Fruit fly (Drosophila melanogaster): ENCODE results near the gene CG1764.

CG1764 gene

DNA sequence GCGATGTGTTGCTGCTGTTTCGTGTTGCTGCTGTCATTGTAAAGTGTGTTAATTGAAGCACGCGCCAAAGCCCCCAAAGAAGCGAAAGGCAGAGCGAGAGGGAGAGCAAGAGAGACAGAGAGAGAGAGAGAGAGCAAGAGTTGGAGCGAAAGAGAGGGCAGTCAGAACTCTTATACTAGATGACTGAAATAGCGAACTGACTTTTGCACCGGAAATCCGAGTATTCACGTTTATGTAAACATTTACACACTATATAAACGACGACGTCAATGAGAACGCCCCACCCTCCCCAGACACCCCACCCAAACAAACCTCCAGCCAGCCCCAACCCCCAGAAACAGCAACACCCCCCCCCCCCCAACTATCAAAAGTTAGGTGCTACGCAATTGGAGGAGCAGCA, 20.2 kb upstream of the CG1764 start:
- TF ChIP-seq Mio (GFP tag; optimal IDR thresholded peaks at IDR 0.05) (no peak), Dif (GFP tag; optimal IDR thresholded peaks at IDR 0.05; ENCODE audit: partially characterized antibody) (no peak), Hnf4 (GFP tag; optimal IDR thresholded peaks at IDR 0.05) (no peak), CG9705 (GFP tag; optimal IDR thresholded peaks at IDR 0.05) (no peak), Dfd (GFP tag; optimal IDR thresholded peaks at IDR 0.05) (no peak), N (GFP tag; optimal IDR thresholded peaks at IDR 0.05) (no peak), Hr78 (GFP tag; optimal IDR thresholded peaks at IDR 0.05) (no peak), dsf (GFP tag; optimal IDR thresholded peaks at IDR 0.05; ENCODE audit: borderline replicate concordance) (no peak), ey (GFP tag; optimal IDR thresholded peaks at IDR 0.05) (no peak), CrebA (GFP tag; optimal IDR thresholded peaks at IDR 0.05; ENCODE audit: borderline replicate concordance) (no peak), Rel (GFP tag; optimal IDR thresholded peaks at IDR 0.05) (no peak), Rel (tag; optimal IDR thresholded peaks at IDR 0.05) (no peak), Jra (GFP tag; optimal IDR thresholded peaks at IDR 0.05) (no peak), h (GFP tag; optimal IDR thresholded peaks at IDR 0.05) (no peak), jim (GFP tag; optimal IDR thresholded peaks at IDR 0.05) (no peak), CG32264 (GFP tag; optimal IDR thresholded peaks at IDR 0.05) (no peak), psq (GFP tag; optimal IDR thresholded peaks at IDR 0.05) (no peak), tai (GFP tag; optimal IDR thresholded peaks at IDR 0.05) (no peak)

DNA sequence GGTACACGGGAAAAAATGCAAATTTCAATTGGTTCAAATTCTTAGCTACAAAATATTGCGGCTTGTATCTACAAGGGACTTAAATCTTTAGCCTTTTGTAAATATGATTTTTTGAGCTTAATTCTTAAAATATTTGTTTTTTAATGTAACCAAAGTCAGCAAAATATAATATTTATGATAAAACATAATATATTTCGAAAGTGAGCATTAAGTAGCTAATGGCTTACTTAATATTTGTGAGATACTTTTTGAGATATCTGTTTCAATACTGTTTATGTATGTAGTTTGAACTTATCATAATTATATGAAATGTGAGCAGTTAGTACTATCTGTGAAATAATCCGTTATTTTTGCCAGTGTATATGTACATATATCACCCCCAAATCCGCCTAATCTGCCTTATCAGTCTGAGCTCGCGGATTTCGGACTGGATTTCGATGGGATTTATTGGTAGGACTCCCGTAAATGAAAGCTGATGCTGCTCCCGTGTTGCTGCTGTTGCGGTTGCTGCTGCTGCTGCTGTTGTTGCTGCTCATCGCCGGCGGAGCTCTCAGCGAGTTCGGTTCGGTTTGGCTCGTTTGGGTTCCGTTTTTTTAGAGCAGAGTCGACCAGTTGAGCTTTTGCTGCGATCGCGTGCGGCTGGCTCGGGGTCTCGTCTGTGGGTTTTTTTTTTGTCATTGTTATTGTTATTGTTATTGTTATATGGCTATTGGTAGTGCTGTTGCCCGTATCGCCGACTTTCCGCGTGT, 18.7 kb upstream of the CG1764 start:
- TF ChIP-seq tai (GFP tag; optimal IDR thresholded peaks at IDR 0.05), result no peak
- no peak for TF ChIP-seq sv (GFP tag; optimal IDR thresholded peaks at IDR 0.05)
- TF ChIP-seq Rel (GFP tag; optimal IDR thresholded peaks at IDR 0.05), result no peak
- TF ChIP-seq Rel (tag; optimal IDR thresholded peaks at IDR 0.05), result peak; percentile 37
- no peak for TF ChIP-seq Hr78 (GFP tag; optimal IDR thresholded peaks at IDR 0.05)
- TF ChIP-seq CG32264 (GFP tag; optimal IDR thresholded peaks at IDR 0.05), result no peak
- no peak for TF ChIP-seq Hnf4 (GFP tag; optimal IDR thresholded peaks at IDR 0.05)
- TF ChIP-seq foxo (GFP tag; optimal IDR thresholded peaks at IDR 0.05), result peak in 1 of 2 experiments; percentile 34
- no peak for TF ChIP-seq CrebA (GFP tag; optimal IDR thresholded peaks at IDR 0.05; ENCODE audit: borderline replicate concordance)
- no peak for TF ChIP-seq pan (optimal IDR thresholded peaks at IDR 0.05)
- TF ChIP-seq Myc (optimal IDR thresholded peaks at IDR 0.05), result no peak
- TF ChIP-seq dmrt93B (GFP tag; optimal IDR thresholded peaks at IDR 0.05), result peak; percentile 20
- no peak for TF ChIP-seq Vsx2 (GFP tag; optimal IDR thresholded peaks at IDR 0.05; ENCODE audit: partially characterized antibody)
- TF ChIP-seq brk (GFP tag; optimal IDR thresholded peaks at IDR 0.05), result no peak
- TF ChIP-seq HLH106 (tag; optimal IDR thresholded peaks at IDR 0.05), result peak; percentile 24
- TF ChIP-seq dsf (GFP tag; optimal IDR thresholded peaks at IDR 0.05; ENCODE audit: borderline replicate concordance), result no peak
- TF ChIP-seq br (GFP tag; optimal IDR thresholded peaks at IDR 0.05), result no peak
- peak; percentile 30 for TF ChIP-seq h (GFP tag; optimal IDR thresholded peaks at IDR 0.05)
- no peak for TF ChIP-seq usp (GFP tag; optimal IDR thresholded peaks at IDR 0.05)
- TF ChIP-seq psq (GFP tag; optimal IDR thresholded peaks at IDR 0.05), result no peak

DNA sequence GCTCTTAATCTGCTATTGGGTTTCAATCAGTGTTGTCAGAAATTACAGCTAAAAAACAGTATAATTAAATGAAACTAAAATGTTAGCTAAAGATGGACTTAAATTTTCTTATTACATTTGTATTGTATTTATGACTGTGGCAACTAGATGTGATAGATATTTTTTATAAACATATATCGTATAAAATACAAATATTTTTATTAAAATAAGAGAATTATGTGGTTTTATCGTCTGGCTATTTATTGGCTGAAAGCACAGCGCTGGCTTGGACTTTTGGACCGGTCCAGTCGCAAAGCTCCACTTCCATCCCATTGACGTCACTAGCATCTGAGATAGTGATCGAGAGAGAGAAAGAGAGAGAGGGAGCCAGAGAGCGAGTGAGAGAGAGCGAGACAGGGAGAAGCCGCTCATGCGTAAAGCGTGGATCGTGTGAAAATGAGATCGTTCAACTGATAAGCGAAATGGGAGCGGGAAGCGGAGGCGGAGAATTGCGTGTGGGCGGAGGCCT, 17.2 kb upstream of the CG1764 start:
- TF ChIP-seq Rel (GFP tag; optimal IDR thresholded peaks at IDR 0.05) (no peak), Rel (tag; optimal IDR thresholded peaks at IDR 0.05) (peak; percentile 65), tai (GFP tag; optimal IDR thresholded peaks at IDR 0.05) (no peak), jim (GFP tag; optimal IDR thresholded peaks at IDR 0.05) (no peak), fru (GFP tag; optimal IDR thresholded peaks at IDR 0.05) (peak; percentile 35), sv (GFP tag; optimal IDR thresholded peaks at IDR 0.05) (no peak), br (GFP tag; optimal IDR thresholded peaks at IDR 0.05) (no peak), Jra (GFP tag; optimal IDR thresholded peaks at IDR 0.05) (no peak), Mio (GFP tag; optimal IDR thresholded peaks at IDR 0.05) (no peak), dl (GFP tag; optimal IDR thresholded peaks at IDR 0.05; ENCODE audit: insufficient read depth in 1 of 2, partially characterized antibody in 2 of 2) (peak; percentile 58 to 83), GATAd (GFP tag; optimal IDR thresholded peaks at IDR 0.05) (no peak), sage (GFP tag; optimal IDR thresholded peaks at IDR 0.05) (peak; percentile 28), Hr83 (GFP tag; optimal IDR thresholded peaks at IDR 0.05; ENCODE audit: poor library complexity, severe bottlenecking) (no peak), OdsH (GFP tag; optimal IDR thresholded peaks at IDR 0.05) (peak; percentile 41), foxo (GFP tag; optimal IDR thresholded peaks at IDR 0.05) (peak in 1 of 2 experiments; percentile 57), Hnf4 (GFP tag; optimal IDR thresholded peaks at IDR 0.05) (peak; percentile 85), Sp1 (GFP tag; optimal IDR thresholded peaks at IDR 0.05) (peak; percentile 88), psq (GFP tag; optimal IDR thresholded peaks at IDR 0.05) (peak; percentile 50), Myc (optimal IDR thresholded peaks at IDR 0.05) (peak; percentile 94), ey (GFP tag; optimal IDR thresholded peaks at IDR 0.05) (peak; percentile 15), h (GFP tag; optimal IDR thresholded peaks at IDR 0.05) (peak; percentile 49), rgr (GFP tag; optimal IDR thresholded peaks at IDR 0.05) (peak; percentile 32), Dif (GFP tag; optimal IDR thresholded peaks at IDR 0.05; ENCODE audit: partially characterized antibody) (peak; percentile 86), CG9705 (GFP tag; optimal IDR thresholded peaks at IDR 0.05) (peak; percentile 60), Vsx2 (GFP tag; optimal IDR thresholded peaks at IDR 0.05; ENCODE audit: partially characterized antibody) (peak; percentile 74), CrebA (GFP tag; optimal IDR thresholded peaks at IDR 0.05; ENCODE audit: borderline replicate concordance) (peak; percentile 1), dmrt93B (GFP tag; optimal IDR thresholded peaks at IDR 0.05) (peak; percentile 40), woc (GFP tag; optimal IDR thresholded peaks at IDR 0.05) (peak; percentile 76), brk (GFP tag; optimal IDR thresholded peaks at IDR 0.05) (peak; percentile 37), lola (GFP tag; optimal IDR thresholded peaks at IDR 0.05) (no peak), usp (GFP tag; optimal IDR thresholded peaks at IDR 0.05) (no peak), dsf (GFP tag; optimal IDR thresholded peaks at IDR 0.05; ENCODE audit: borderline replicate concordance) (no peak), Abd-B (GFP tag; optimal IDR thresholded peaks at IDR 0.05) (no peak), HLH106 (tag; optimal IDR thresholded peaks at IDR 0.05) (peak; percentile 78), Dfd (GFP tag; optimal IDR thresholded peaks at IDR 0.05) (no peak), pan (optimal IDR thresholded peaks at IDR 0.05) (no peak), N (GFP tag; optimal IDR thresholded peaks at IDR 0.05) (no peak), CG32264 (GFP tag; optimal IDR thresholded peaks at IDR 0.05) (no peak)

Data from whole organism, wandering third instar larva.